Fruit fly (Drosophila melanogaster): ENCODE results near the gene Obp73a.

- no peak for TF ChIP-seq Jra (GFP tag; optimal IDR thresholded peaks at IDR 0.05)
- TF ChIP-seq Hnf4 (GFP tag; optimal IDR thresholded peaks at IDR 0.05), result no peak
- no peak for TF ChIP-seq pan (optimal IDR thresholded peaks at IDR 0.05)
- no peak for TF ChIP-seq CG9705 (GFP tag; optimal IDR thresholded peaks at IDR 0.05)
- TF ChIP-seq woc (GFP tag; optimal IDR thresholded peaks at IDR 0.05), result no peak
- TF ChIP-seq fru (GFP tag; optimal IDR thresholded peaks at IDR 0.05), result no peak
Measured at dm6 chr3L:16988526-16988925, 44.4 kb downstream of the Obp73a start.
